Worm (Caenorhabditis elegans): Measurements from ENCODE around the gene K07E3.9.

Gene K07E3.9

ce11 chrX:8155969-8156368, 47.9 kb downstream of the K07E3.9 start:
- TF ChIP-seq ceh-91 (GFP tag; IDR thresholded peaks at IDR 0.05) = no peak
- TF ChIP-seq ceh-27 (GFP tag; optimal IDR thresholded peaks at IDR 0.05) = peak; percentile 11
- peak; percentile 32 for TF ChIP-seq K12H6.12 (tag; optimal IDR thresholded peaks at IDR 0.05)
- TF ChIP-seq madf-8 (GFP tag; conservative IDR thresholded peaks at IDR 0.05) = no peak
- no peak for TF ChIP-seq F10E7.11 (tag; optimal IDR thresholded peaks at IDR 0.05)
- no peak for TF ChIP-seq lsy-27 (tag; optimal IDR thresholded peaks at IDR 0.05; ENCODE audit: borderline replicate concordance, insufficient read depth)
- TF ChIP-seq mes-4 (tag; optimal IDR thresholded peaks at IDR 0.05) = no peak
- no peak for TF ChIP-seq B0019.2 (GFP tag; conservative IDR thresholded peaks at IDR 0.05)
- peak; percentile 65 for TF ChIP-seq nfyb-1 (GFP tag; IDR thresholded peaks at IDR 0.05)
- 0 out of 2 replicates have a peak, but pooled peaks have one; percentile 39 for TF ChIP-seq madf-3 (GFP tag; IDR thresholded peaks at IDR 0.05)
- 0 out of 2 replicates have a peak, but pooled peaks have one; percentile 63 for TF ChIP-seq cebp-2 (GFP tag; IDR thresholded peaks at IDR 0.05)
- no peak for TF ChIP-seq akir-1 (GFP tag; optimal IDR thresholded peaks at IDR 0.05)
- TF ChIP-seq sptf-2 (GFP tag; optimal IDR thresholded peaks at IDR 0.05) = no peak
- TF ChIP-seq ama-1 (optimal IDR thresholded peaks at IDR 0.05) = no peak
- TF ChIP-seq ama-1 (GFP tag; optimal IDR thresholded peaks at IDR 0.05) = peak in 1 of 2 experiments; percentile 56
- TF ChIP-seq lin-54 (GFP tag; optimal IDR thresholded peaks at IDR 0.05) = no peak
- peak; percentile 66; the same call in 1 of the 2 replicates for TF ChIP-seq ceh-40 (GFP tag; IDR thresholded peaks at IDR 0.05)
- TF ChIP-seq die-1 (tag; optimal IDR thresholded peaks at IDR 0.05) = no peak
- TF ChIP-seq mxl-1 (tag; optimal IDR thresholded peaks at IDR 0.05) = no peak
- peak; percentile 7; the same call in 1 of the 2 replicates for TF ChIP-seq pbrm-1 (GFP tag; IDR thresholded peaks at IDR 0.05)
- TF ChIP-seq rpc-1 (optimal IDR thresholded peaks at IDR 0.05) = peak; percentile 21
- TF ChIP-seq rpc-1 (tag; optimal IDR thresholded peaks at IDR 0.05) = peak; percentile 31
- TF ChIP-seq ztf-28 (GFP tag; IDR thresholded peaks at IDR 0.05) = 0 out of 2 replicates have a peak, but pooled peaks have one; percentile 66
- no peak for TF ChIP-seq gei-17 (GFP tag; optimal IDR thresholded peaks at IDR 0.05)
- TF ChIP-seq snpc-1.1 (tag; optimal IDR thresholded peaks at IDR 0.05; ENCODE audit: insufficient read depth) = no peak
- no peak for TF ChIP-seq sdz-38 (tag; optimal IDR thresholded peaks at IDR 0.05)
- no peak for TF ChIP-seq ets-4 (GFP tag; optimal IDR thresholded peaks at IDR 0.05)
- TF ChIP-seq F55B11.4 (tag; optimal IDR thresholded peaks at IDR 0.05; ENCODE audit: borderline replicate concordance, insufficient read depth) = no peak
- TF ChIP-seq atf-7 (tag; optimal IDR thresholded peaks at IDR 0.05) = no peak
- TF ChIP-seq ztf-6 (GFP tag; IDR thresholded peaks at IDR 0.05) = no peak
- TF ChIP-seq aptf-3 (GFP tag; IDR thresholded peaks at IDR 0.05) = no peak
- no peak for TF ChIP-seq hsf-1 (GFP tag; IDR thresholded peaks at IDR 0.05)
- TF ChIP-seq tbp1 (GFP tag; optimal IDR thresholded peaks at IDR 0.05) = peak; percentile 88
- TF ChIP-seq lin-26 (GFP tag; IDR thresholded peaks at IDR 0.05) = peak; percentile 81
- no peak for TF ChIP-seq D2030.7 (GFP tag; IDR thresholded peaks at IDR 0.05)
- no peak for TF ChIP-seq nhr-179 (tag; optimal IDR thresholded peaks at IDR 0.05)
- no peak for TF ChIP-seq ceh-100 (GFP tag; IDR thresholded peaks at IDR 0.05)
- peak; percentile 28; the same call in 1 of the 2 replicates for TF ChIP-seq egrh-3 (GFP tag; IDR thresholded peaks at IDR 0.05)
- no peak for TF ChIP-seq nfya-1 (tag; optimal IDR thresholded peaks at IDR 0.05; ENCODE audit: borderline replicate concordance, insufficient read depth)
- peak; percentile 31 for TF ChIP-seq snpc-3.4 (tag; optimal IDR thresholded peaks at IDR 0.05)
- TF ChIP-seq hmg-20 (GFP tag; IDR thresholded peaks at IDR 0.05) = 0 out of 2 replicates have a peak, but pooled peaks have one; percentile 44
- no peak for TF ChIP-seq hrde-1 (tag; optimal IDR thresholded peaks at IDR 0.05; ENCODE audit: borderline replicate concordance)
- TF ChIP-seq repo-1 (tag; optimal IDR thresholded peaks at IDR 0.05) = peak; percentile 6
- no peak for TF ChIP-seq F37B4.10 (GFP tag; IDR thresholded peaks at IDR 0.05)
- no peak for TF ChIP-seq snpc-1.3 (tag; optimal IDR thresholded peaks at IDR 0.05; ENCODE audit: insufficient read depth)
- no peak for TF ChIP-seq ccch-3 (GFP tag; optimal IDR thresholded peaks at IDR 0.05)
- no peak for TF ChIP-seq F39B2.1 (GFP tag; IDR thresholded peaks at IDR 0.05)
- peak; percentile 36; the same call in 1 of the 2 replicates for TF ChIP-seq zfh-2 (GFP tag; conservative IDR thresholded peaks at IDR 0.05)
- TF ChIP-seq lir-1 (GFP tag; conservative IDR thresholded peaks at IDR 0.05) = no peak

Measured in whole organism, young adult.